Worm (Caenorhabditis elegans): ENCODE data around the gene rbm-17.

- TF ChIP-seq zag-1 (tag; optimal IDR thresholded peaks at IDR 0.05), result no peak
- TF ChIP-seq pqm-1 (tag; optimal IDR thresholded peaks at IDR 0.05), result no peak
- no peak for TF ChIP-seq F49E8.2 (tag; optimal IDR thresholded peaks at IDR 0.05; ENCODE audit: borderline replicate concordance)
- TF ChIP-seq aly-2 (tag; optimal IDR thresholded peaks at IDR 0.05), result no peak
- TF ChIP-seq R02D3.7 (tag; optimal IDR thresholded peaks at IDR 0.05), result no peak
- peak in 1 of 2 experiments; percentile 62 for TF ChIP-seq unc-62 (GFP tag; optimal IDR thresholded peaks at IDR 0.05 in 1 of 2)
- no peak for TF ChIP-seq unc-62 (tag; optimal IDR thresholded peaks at IDR 0.05)
- no peak for TF ChIP-seq nhr-25 (tag; optimal IDR thresholded peaks at IDR 0.05; ENCODE audit: borderline replicate concordance, insufficient read depth)
- TF ChIP-seq pha-4 (GFP tag; IDR thresholded peaks at IDR 0.05), result no peak
- no peak for TF ChIP-seq pha-4 (tag; optimal IDR thresholded peaks at IDR 0.05)
- no peak for TF ChIP-seq nhr-28 (tag; optimal IDR thresholded peaks at IDR 0.05)
- TF ChIP-seq fkh-10 (GFP tag; optimal IDR thresholded peaks at IDR 0.05), result no peak
- no peak for TF ChIP-seq lsy-2 (tag; optimal IDR thresholded peaks at IDR 0.05)
- no peak for TF ChIP-seq nhr-237 (tag; optimal IDR thresholded peaks at IDR 0.05)
- TF ChIP-seq fos-1 (tag; optimal IDR thresholded peaks at IDR 0.05), result no peak
Measured at ce11 chrIV:11622336-11622735, 15.8 kb upstream of the rbm-17 start.
